Worm (Caenorhabditis elegans) whole organism, midembryonic: ENCODE results near the gene Y62H9A.8.

Experiments
- T22C8.4 ChIP-seq: fragments of 200-800 bp; sonication (Bioruptor generic); IDR thresholded peaks from 2 replicates; pipeline ENCODE4 v1.3.6; 2022; ENCODE audit warnings: missing genetic modification characterization, missing compliant biosample characterization
- cog-1 ChIP-seq: sonication (generic microtip); optimal IDR thresholded peaks from 2 replicates; lab custom pipeline; 2016; ENCODE audit warnings: missing genetic modification characterization, missing compliant biosample characterization
- flt-1 ChIP-seq: fragments of 200-800 bp; sonication (Bioruptor generic); IDR thresholded peaks from 2 replicates; pipeline ENCODE4 v1.3.6; 2022; ENCODE audit warnings: missing genetic modification characterization, missing compliant biosample characterization
- klf-2 ChIP-seq: fragments of 200-800 bp; sonication (Bioruptor generic); conservative IDR thresholded peaks from 2 replicates; pipeline ENCODE4 v1.3.6; 2022; ENCODE audit warnings: missing genetic modification reagents, missing genetic modification characterization, missing compliant biosample characterization
- med-1 ChIP-seq: sonication (generic microtip); optimal IDR thresholded peaks from 2 replicates; lab custom pipeline; 2017; ENCODE audit warnings: missing genetic modification characterization, mild to moderate bottlenecking, missing compliant biosample characterization, antibody characterized with exemption, missing genetic modification reagents; ENCODE audit not compliant: insufficient read depth
- ref-1 ChIP-seq: fragments of 200-800 bp; sonication (Bioruptor generic); conservative IDR thresholded peaks from 2 replicates; pipeline ENCODE4 v1.3.6; 2022; ENCODE audit warnings: missing genetic modification reagents, missing genetic modification characterization, missing compliant biosample characterization
- tab-1 ChIP-seq: fragments of 200-800 bp; sonication (Bioruptor generic); IDR thresholded peaks from 2 replicates; pipeline ENCODE4 v1.3.6; 2022; ENCODE audit warnings: missing genetic modification characterization, missing compliant biosample characterization
- ztf-23 ChIP-seq: fragments of 200-800 bp; sonication (Bioruptor generic); IDR thresholded peaks from 2 replicates; pipeline ENCODE4 v1.3.6; 2022; ENCODE audit warnings: missing genetic modification reagents, missing genetic modification characterization, missing compliant biosample characterization
- ztf-29 ChIP-seq: fragments of 200-800 bp; sonication (Bioruptor generic); IDR thresholded peaks from 2 replicates; pipeline ENCODE4 v1.3.6; 2022; ENCODE audit warnings: missing genetic modification reagents, missing genetic modification characterization, missing compliant biosample characterization

Y62H9A.8 gene

ce11 chrX:11850572-11850971, 41.7 kb downstream of the Y62H9A.8 start, which contains the start of gene F54F7.14:
Gene F54F7.14 (plus strand): TSS chrX:11850872.
- no peak for TF ChIP-seq flt-1
- no peak for TF ChIP-seq klf-2 (GFP tag; lab: Robert Waterston, UW)
- no peak for TF ChIP-seq cog-1 (tag; lab: Kevin White, UChicago)
- TF ChIP-seq ztf-23 (GFP tag; lab: Robert Waterston, UW): no peak
- no peak for TF ChIP-seq med-1
- no peak for TF ChIP-seq ref-1 (GFP tag; lab: Robert Waterston, UW)
- no peak for TF ChIP-seq tab-1 (GFP tag; lab: Robert Waterston, UW)
- TF ChIP-seq ztf-29 (GFP tag; lab: Robert Waterston, UW): no peak
- TF ChIP-seq T22C8.4 (GFP tag; lab: Robert Waterston, UW): no peak

- TF ChIP-seq cog-1 (tag; lab: Kevin White, UChicago) (no peak), klf-2 (GFP tag; lab: Robert Waterston, UW) (no peak), ztf-23 (GFP tag; lab: Robert Waterston, UW) (no peak), flt-1 (no peak), med-1 (no peak), T22C8.4 (GFP tag; lab: Robert Waterston, UW) (no peak), ztf-29 (GFP tag; lab: Robert Waterston, UW) (no peak), ref-1 (GFP tag; lab: Robert Waterston, UW) (no peak), tab-1 (GFP tag; lab: Robert Waterston, UW) (no peak)
Observed at ce11 chrX:11850082-11850481, 42.1 kb downstream of the Y62H9A.8 start, which contains the start of gene F54F7.3. Gene F54F7.3 (minus strand): TSS chrX:11850182.

DNA sequence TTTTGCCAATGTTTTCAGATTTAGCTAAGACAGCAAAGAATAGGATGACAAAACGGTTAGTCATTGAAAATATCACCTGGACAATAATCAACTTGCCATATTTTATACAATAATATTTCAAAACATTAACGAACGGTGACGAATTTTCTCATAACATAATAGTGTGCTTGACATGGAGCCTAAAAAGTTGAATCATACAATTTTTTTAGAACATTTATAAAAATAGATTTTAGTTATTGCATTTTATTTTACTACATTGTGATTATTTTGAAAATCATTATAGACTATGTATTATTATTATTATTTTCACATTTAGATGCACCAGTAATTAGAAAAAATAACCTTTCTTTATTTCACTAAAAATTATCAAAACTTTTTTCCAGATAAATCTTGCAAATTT, 43.6 kb downstream of the Y62H9A.8 start, which contains the start of gene F54F7.9:
Gene F54F7.9 (minus strand): TSS at position 101 of the 400 bp plus-strand sequence.
- TF ChIP-seq ztf-29 (GFP tag; lab: Robert Waterston, UW) (no peak), ref-1 (GFP tag; lab: Robert Waterston, UW) (no peak), cog-1 (tag; lab: Kevin White, UChicago) (no peak), tab-1 (GFP tag; lab: Robert Waterston, UW) (no peak), flt-1 (no peak), klf-2 (GFP tag; lab: Robert Waterston, UW) (no peak)

DNA sequence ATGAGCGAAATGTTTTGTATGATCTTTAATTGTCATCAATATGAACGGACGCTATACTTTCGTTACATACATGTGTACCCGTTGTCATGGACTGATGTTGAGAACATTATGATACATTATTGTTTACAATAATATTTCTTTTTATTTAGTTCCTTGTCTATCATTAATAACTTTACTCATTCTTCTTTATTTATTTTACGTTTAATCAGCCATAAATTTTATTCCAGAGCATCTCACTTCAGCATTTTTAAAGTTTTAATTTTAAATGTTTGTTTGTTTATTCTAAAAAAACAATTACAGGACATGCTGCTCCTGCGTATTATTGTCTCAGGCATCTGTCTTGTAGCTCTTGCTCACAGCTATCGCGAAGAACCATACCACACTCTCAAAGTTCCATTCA, 48.9 kb downstream of the Y62H9A.8 start, which contains the start of gene F54F7.2:
Gene F54F7.2 (plus strand): TSS at position 301 of the 400 bp plus-strand sequence.
- no peak for TF ChIP-seq T22C8.4 (GFP tag; lab: Robert Waterston, UW)
- no peak for TF ChIP-seq flt-1
- no peak for TF ChIP-seq cog-1 (tag; lab: Kevin White, UChicago)
- no peak for TF ChIP-seq ztf-29 (GFP tag; lab: Robert Waterston, UW)
- no peak for TF ChIP-seq med-1
- no peak for TF ChIP-seq tab-1 (GFP tag; lab: Robert Waterston, UW)
- no peak for TF ChIP-seq ztf-23 (GFP tag; lab: Robert Waterston, UW)
